Fruit fly (Drosophila melanogaster): Measurements from ENCODE around the gene HIPP1.

DNA sequence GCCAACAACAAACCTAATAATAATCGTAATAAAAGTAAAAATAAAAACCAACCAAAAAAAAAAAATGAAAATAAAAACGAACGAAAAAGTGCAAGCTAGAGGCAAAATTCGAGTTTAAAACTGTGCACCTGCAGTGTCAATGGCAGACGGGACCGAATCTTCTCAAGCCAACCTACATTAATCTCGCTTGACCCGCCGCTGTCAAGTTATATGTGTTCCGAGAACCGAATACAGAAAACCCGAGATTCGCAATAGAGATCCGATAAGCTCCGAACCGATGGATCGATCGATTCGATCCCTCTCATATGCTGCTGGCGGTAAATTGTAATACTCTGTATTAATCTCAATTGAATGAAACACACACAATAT, 36.8 kb upstream of the HIPP1 start:
- no peak for TF ChIP-seq pad (GFP tag; optimal IDR thresholded peaks at IDR 0.05)
- TF ChIP-seq CG7101 (tag; optimal IDR thresholded peaks at IDR 0.05), result no peak
- no peak for TF ChIP-seq CG14711 (tag; optimal IDR thresholded peaks at IDR 0.05)
- no peak for TF ChIP-seq bab1 (GFP tag; optimal IDR thresholded peaks at IDR 0.05)
- no peak for TF ChIP-seq cnc (optimal IDR thresholded peaks at IDR 0.05)
- no peak for TF ChIP-seq CG7045 (GFP tag; optimal IDR thresholded peaks at IDR 0.05)
- no peak for TF ChIP-seq CG5204 (GFP tag; optimal IDR thresholded peaks at IDR 0.05)
- no peak for TF ChIP-seq tj (GFP tag; optimal IDR thresholded peaks at IDR 0.05)
- TF ChIP-seq Hr96 (GFP tag; optimal IDR thresholded peaks at IDR 0.05), result no peak
- no peak for TF ChIP-seq CG33017 (tag; optimal IDR thresholded peaks at IDR 0.05)
- no peak for TF ChIP-seq ovo (GFP tag; optimal IDR thresholded peaks at IDR 0.05)

All from whole organism, adult.